Worm (Caenorhabditis elegans) whole organism, young adult: ENCODE data around the gene tbx-43.

Experiments used
- B0261.1 ChIP-seq: sonication (generic microtip); optimal IDR thresholded peaks from 2 replicates; lab custom pipeline; 2016; ENCODE audit warnings: mild to moderate bottlenecking, missing genetic modification characterization, moderate library complexity, missing compliant biosample characterization
- F37B4.10 ChIP-seq: fragments of 200-800 bp; sonication (Bioruptor generic); IDR thresholded peaks from 2 replicates; pipeline ENCODE4 v1.3.6; 2022; ENCODE audit warnings: missing genetic modification characterization, missing compliant biosample characterization
- Y53F4B.3 ChIP-seq: fragments of 200-800 bp; sonication (Bioruptor generic); IDR thresholded peaks from 2 replicates; pipeline ENCODE4 v1.3.6; 2022; ENCODE audit warnings: missing genetic modification reagents, missing genetic modification characterization, missing compliant biosample characterization
- Y67H2A.10 ChIP-seq: fragments of 200-800 bp; sonication (Bioruptor generic); conservative IDR thresholded peaks from 2 replicates; pipeline ENCODE4 v1.3.6; 2022; ENCODE audit warnings: missing genetic modification reagents, missing genetic modification characterization, missing compliant biosample characterization
- Y95B8A.8 ChIP-seq: fragments of 200-800 bp; sonication (Bioruptor generic); IDR thresholded peaks from 2 replicates; pipeline ENCODE4 v1.3.6; 2022; ENCODE audit warnings: missing genetic modification reagents, missing genetic modification characterization, missing compliant biosample characterization
- ZK185.1 ChIP-seq: sonication (generic microtip); optimal IDR thresholded peaks from 2 replicates; lab custom pipeline; 2016; ENCODE audit warnings: mild to moderate bottlenecking, missing genetic modification characterization, missing compliant biosample characterization; ENCODE audit not compliant: poor library complexity, severe bottlenecking
- atf-7 ChIP-seq: sonication (generic microtip); optimal IDR thresholded peaks from 2 replicates; lab custom pipeline; 2017; ENCODE audit warnings: mild to moderate bottlenecking, missing genetic modification characterization, missing compliant biosample characterization
- athp-1 ChIP-seq: sonication (generic microtip); optimal IDR thresholded peaks from 2 replicates; lab custom pipeline; 2017; ENCODE audit warnings: mild to moderate bottlenecking, missing genetic modification characterization, missing compliant biosample characterization
- bed-1 ChIP-seq: fragments of 200-800 bp; sonication (Bioruptor generic); IDR thresholded peaks from 2 replicates; pipeline ENCODE4 v1.3.6; 2022; ENCODE audit warnings: missing genetic modification reagents, missing genetic modification characterization, missing compliant biosample characterization
- cebp-1 ChIP-seq, 2 experiments: fragments of 200-800 bp in 1 of 2; sonication (Bioruptor generic) in 1 of 2; sonication (generic microtip) in 1 of 2; IDR thresholded peaks in 1 of 2; optimal IDR thresholded peaks in 1 of 2; 2 replicates each; pipeline versions ENCODE4 v1.3.6 to Lab custom; 2017 to 2022; ENCODE audit warnings: missing compliant biosample characterization in 2 of 2, missing genetic modification characterization in 2 of 2, mild to moderate bottlenecking in 1 of 2, missing genetic modification reagents in 1 of 2, moderate library complexity in 1 of 2
- ceh-100 ChIP-seq: fragments of 200-800 bp; sonication (Bioruptor generic); IDR thresholded peaks from 2 replicates; pipeline ENCODE4 v1.3.6; 2022; ENCODE audit warnings: missing genetic modification reagents, missing genetic modification characterization, missing compliant biosample characterization
- ceh-40 ChIP-seq: fragments of 200-800 bp; sonication (Bioruptor generic); IDR thresholded peaks from 2 replicates; pipeline ENCODE4 v1.3.6; 2022; ENCODE audit warnings: missing genetic modification characterization, missing compliant biosample characterization
- ceh-58 ChIP-seq: fragments of 200-800 bp; sonication (Bioruptor generic); IDR thresholded peaks from 2 replicates; pipeline ENCODE4 v1.3.6; 2022; ENCODE audit warnings: missing genetic modification characterization, missing compliant biosample characterization
- ceh-79 ChIP-seq: sonication (generic microtip); optimal IDR thresholded peaks from 2 replicates; lab custom pipeline; 2017; ENCODE audit warnings: mild to moderate bottlenecking, missing genetic modification characterization, missing compliant biosample characterization
- chd-7 ChIP-seq: sonication (generic microtip); optimal IDR thresholded peaks from 2 replicates; lab custom pipeline; 2016; ENCODE audit warnings: mild to moderate bottlenecking, missing genetic modification characterization, moderate library complexity, missing compliant biosample characterization
- die-1 ChIP-seq: sonication (generic microtip); optimal IDR thresholded peaks from 2 replicates; lab custom pipeline; 2016; ENCODE audit warnings: missing genotype, mild to moderate bottlenecking, missing genetic modification characterization, missing compliant biosample characterization
- egl-44 ChIP-seq: fragments of 200-800 bp; sonication (Bioruptor generic); IDR thresholded peaks from 2 replicates; pipeline ENCODE4 v1.3.6; 2022; ENCODE audit warnings: missing genetic modification reagents, missing genetic modification characterization, missing compliant biosample characterization
- ekl-4 ChIP-seq: fragments of 200-800 bp; sonication (Bioruptor generic); IDR thresholded peaks from 2 replicates; pipeline ENCODE4 v1.3.6; 2022; ENCODE audit warnings: missing genetic modification reagents, missing genetic modification characterization, missing compliant biosample characterization
- ets-4 ChIP-seq: fragments of 200-800 bp; sonication (Bioruptor generic); optimal IDR thresholded peaks from 2 replicates; lab custom pipeline; 2018; ENCODE audit warnings: mild to moderate bottlenecking, missing genetic modification characterization, missing compliant biosample characterization
- him-1 ChIP-seq: sonication (generic microtip); optimal IDR thresholded peaks from 2 replicates; lab custom pipeline; 2016; ENCODE audit warnings: missing genotype, missing genetic modification reagents, missing genetic modification characterization, missing compliant biosample characterization
- hlh-26 ChIP-seq: fragments of 200-800 bp; sonication (Bioruptor generic); conservative IDR thresholded peaks from 2 replicates; pipeline ENCODE4 v1.3.6; 2022; ENCODE audit warnings: missing genetic modification reagents, missing genetic modification characterization, missing compliant biosample characterization
- hmg-1.2 ChIP-seq: fragments of 200-800 bp; sonication (Bioruptor generic); IDR thresholded peaks from 2 replicates; pipeline ENCODE4 v1.3.6; 2022; ENCODE audit warnings: missing genetic modification reagents, missing genetic modification characterization, missing compliant biosample characterization
- hrde-1 ChIP-seq: sonication (generic microtip); optimal IDR thresholded peaks from 2 replicates; lab custom pipeline; 2016; ENCODE audit warnings: missing genetic modification characterization, mild to moderate bottlenecking, missing compliant biosample characterization, moderate library complexity, missing genotype, missing genetic modification reagents, borderline replicate concordance
- let-526 ChIP-seq: fragments of 200-800 bp; sonication (Bioruptor generic); IDR thresholded peaks from 2 replicates; pipeline ENCODE4 v1.3.6; 2022; ENCODE audit warnings: missing genetic modification reagents, missing genetic modification characterization, missing compliant biosample characterization
- lin-26 ChIP-seq: fragments of 200-800 bp; sonication (Bioruptor generic); IDR thresholded peaks from 2 replicates; pipeline ENCODE4 v1.3.6; 2022; ENCODE audit warnings: missing genetic modification reagents, missing genetic modification characterization, missing compliant biosample characterization
- lin-54 ChIP-seq: fragments of 200-800 bp; sonication (Bioruptor generic); optimal IDR thresholded peaks from 2 replicates; lab custom pipeline; 2018; ENCODE audit warnings: mild to moderate bottlenecking, missing genetic modification characterization, missing compliant biosample characterization
- lir-1 ChIP-seq: fragments of 200-800 bp; sonication (Bioruptor generic); conservative IDR thresholded peaks from 2 replicates; pipeline ENCODE4 v1.3.6; 2022; ENCODE audit warnings: missing genetic modification reagents, missing genetic modification characterization, missing compliant biosample characterization
- lsy-27 ChIP-seq: sonication (generic microtip); optimal IDR thresholded peaks from 2 replicates; lab custom pipeline; 2017; ENCODE audit warnings: missing genetic modification characterization, mild to moderate bottlenecking, missing compliant biosample characterization, antibody characterized with exemption, missing genotype, borderline replicate concordance; ENCODE audit not compliant: insufficient read depth
- madf-6 ChIP-seq: fragments of 200-800 bp; sonication (Bioruptor generic); IDR thresholded peaks from 2 replicates; pipeline ENCODE4 v1.3.6; 2022; ENCODE audit warnings: missing genetic modification reagents, missing genetic modification characterization, missing compliant biosample characterization
- mel-28 ChIP-seq: sonication (generic microtip); optimal IDR thresholded peaks from 2 replicates; lab custom pipeline; 2016; ENCODE audit warnings: borderline replicate concordance, mild to moderate bottlenecking, missing genetic modification characterization, missing compliant biosample characterization
- mes-4 ChIP-seq: sonication (generic microtip); optimal IDR thresholded peaks from 2 replicates; lab custom pipeline; 2016; ENCODE audit warnings: missing genotype, missing genetic modification characterization, missing compliant biosample characterization
- nfya-1 ChIP-seq: sonication (generic microtip); optimal IDR thresholded peaks from 2 replicates; lab custom pipeline; 2017; ENCODE audit warnings: antibody characterized with exemption, missing compliant biosample characterization, missing genetic modification characterization, borderline replicate concordance; ENCODE audit not compliant: insufficient read depth
- nhr-120 ChIP-seq: fragments of 200-800 bp; sonication (Bioruptor generic); IDR thresholded peaks from 2 replicates; pipeline ENCODE4 v1.3.6; 2022; ENCODE audit warnings: missing genetic modification characterization, missing compliant biosample characterization
- nhr-90 ChIP-seq: sonication (generic microtip); optimal IDR thresholded peaks from 2 replicates; lab custom pipeline; 2016; ENCODE audit warnings: missing genotype, mild to moderate bottlenecking, missing genetic modification characterization, missing compliant biosample characterization
- rec-8 ChIP-seq, 2 experiments: sonication (generic microtip); optimal IDR thresholded peaks; 2 replicates each; lab custom pipeline; 2016; ENCODE audit warnings: mild to moderate bottlenecking in 2 of 2, missing genetic modification characterization in 2 of 2, missing genetic modification reagents in 2 of 2, missing genotype in 2 of 2, missing biosample characterization in 1 of 2, missing compliant biosample characterization in 1 of 2, moderate library complexity in 1 of 2
- rpc-1 ChIP-seq, 2 experiments: fragments of 150-350 bp in 1 of 2; sonication (generic microtip) in 1 of 2; optimal IDR thresholded peaks; 2 replicates each; lab custom pipeline; 2014 to 2018; ENCODE audit warnings: missing biosample characterization in 1 of 2, missing genetic modification characterization in 1 of 2, missing genetic modification reagents in 1 of 2, missing genotype in 1 of 2
- sea-2 ChIP-seq: fragments of 200-800 bp; sonication (Bioruptor generic); IDR thresholded peaks from 2 replicates; pipeline ENCODE4 v1.3.6; 2022; ENCODE audit warnings: missing genetic modification characterization, missing compliant biosample characterization
- snpc-1.1 ChIP-seq: sonication (generic microtip); optimal IDR thresholded peaks from 2 replicates; lab custom pipeline; 2017; ENCODE audit warnings: missing genetic modification characterization, mild to moderate bottlenecking, missing compliant biosample characterization, antibody characterized with exemption, moderate library complexity, missing genotype, missing genetic modification reagents; ENCODE audit not compliant: insufficient read depth
- snpc-3.4 ChIP-seq: sonication (generic microtip); optimal IDR thresholded peaks from 2 replicates; lab custom pipeline; 2017; ENCODE audit warnings: missing genetic modification characterization, mild to moderate bottlenecking, missing compliant biosample characterization, antibody characterized with exemption, moderate library complexity, missing genotype, missing genetic modification reagents
- tbp1 ChIP-seq: fragments of 200-800 bp; sonication (Bioruptor generic); optimal IDR thresholded peaks from 2 replicates; lab custom pipeline; 2018; ENCODE audit warnings: mild to moderate bottlenecking, missing genetic modification characterization, missing compliant biosample characterization
- unc-130 ChIP-seq: sonication (generic microtip); optimal IDR thresholded peaks from 2 replicates; lab custom pipeline; 2016; ENCODE audit warnings: missing genetic modification reagents, missing genetic modification characterization, missing compliant biosample characterization
- ztf-18 ChIP-seq: sonication (generic microtip); optimal IDR thresholded peaks from 2 replicates; lab custom pipeline; 2016; ENCODE audit warnings: missing genotype, mild to moderate bottlenecking, missing genetic modification characterization, missing compliant biosample characterization
- ztf-22 ChIP-seq: fragments of 200-800 bp; sonication (Bioruptor generic); optimal IDR thresholded peaks from 2 replicates; lab custom pipeline; 2018; ENCODE audit warnings: mild to moderate bottlenecking, missing genetic modification characterization, moderate library complexity, missing compliant biosample characterization

Gene tbx-43

ce11 chrIII:1745450-1746127 lies 24.3 kb downstream of the tbx-43 start:
- no peak for TF ChIP-seq ceh-58 (GFP tag; lab: Robert Waterston, UW)
- TF ChIP-seq tbp1 (GFP tag; lab: Kevin White, UChicago), result peak; percentile 58
- TF ChIP-seq rpc-1 (optimal IDR thresholded peaks at IDR 0.05; lab: Kevin White, UChicago), result no peak
- peak; percentile 53 for TF ChIP-seq rpc-1 (tag; optimal IDR thresholded peaks at IDR 0.05; lab: Kevin White, UChicago)

- no peak for TF ChIP-seq ceh-100 (GFP tag; lab: Robert Waterston, UW)
- TF ChIP-seq snpc-3.4 (tag; lab: Kevin White, UChicago), result peak; percentile 29
- TF ChIP-seq hrde-1 (tag; lab: Kevin White, UChicago), result no peak
- peak; percentile 66 for TF ChIP-seq nhr-90 (tag; lab: Kevin White, UChicago)
- TF ChIP-seq ceh-79 (tag; lab: Kevin White, UChicago), result no peak
- TF ChIP-seq ekl-4 (GFP tag; lab: Robert Waterston, UW), result no peak
- TF ChIP-seq lir-1 (GFP tag; lab: Robert Waterston, UW), result no peak
- no peak for TF ChIP-seq atf-7 (tag; lab: Kevin White, UChicago)
- no peak for TF ChIP-seq mes-4 (tag; lab: Kevin White, UChicago)
- no peak for TF ChIP-seq ztf-22
- peak; percentile 42 for TF ChIP-seq chd-7
- 0 out of 2 replicates have a peak, but pooled peaks have one; percentile 11 for TF ChIP-seq hmg-1.2 (GFP tag; lab: Robert Waterston, UW)
- TF ChIP-seq hlh-26 (GFP tag; lab: Robert Waterston, UW), result no peak
- no peak for TF ChIP-seq ets-4 (GFP tag; lab: Kevin White, UChicago)
- peak; percentile 31 for TF ChIP-seq him-1 (tag; lab: Kevin White, UChicago)
- TF ChIP-seq athp-1, result peak; percentile 20
- no peak for TF ChIP-seq nfya-1
- no peak for TF ChIP-seq mel-28
- peak; percentile 17 for TF ChIP-seq rec-8 (tag; optimal IDR thresholded peaks at IDR 0.05; lab: Kevin White, UChicago)
- TF ChIP-seq bed-1 (GFP tag; lab: Robert Waterston, UW), result no peak
- TF ChIP-seq snpc-1.1 (tag; lab: Kevin White, UChicago), result no peak
- TF ChIP-seq egl-44 (GFP tag; lab: Robert Waterston, UW), result no peak
- TF ChIP-seq lin-54 (GFP tag; lab: Kevin White, UChicago), result peak; percentile 28
- TF ChIP-seq B0261.1 (tag; lab: Kevin White, UChicago), result peak; percentile 71
- TF ChIP-seq let-526 (GFP tag; lab: Robert Waterston, UW), result no peak
- peak; percentile 91 for TF ChIP-seq tbp1 (GFP tag; lab: Kevin White, UChicago)
- TF ChIP-seq Y53F4B.3, result no peak
- no peak for TF ChIP-seq cebp-1 (GFP tag; IDR thresholded peaks at IDR 0.05; lab: Robert Waterston, UW)
- peak; percentile 4 for TF ChIP-seq cebp-1 (tag; optimal IDR thresholded peaks at IDR 0.05; lab: Kevin White, UChicago)
- TF ChIP-seq F37B4.10 (GFP tag; lab: Robert Waterston, UW), result no peak
- peak; percentile 72 for TF ChIP-seq die-1
- no peak for TF ChIP-seq lsy-27 (tag; lab: Kevin White, UChicago)
- TF ChIP-seq nhr-120 (GFP tag; lab: Robert Waterston, UW), result no peak
- no peak for TF ChIP-seq ceh-40 (GFP tag; lab: Robert Waterston, UW)
- TF ChIP-seq ZK185.1, result no peak
- TF ChIP-seq ztf-18 (tag; lab: Kevin White, UChicago), result peak; percentile 52
- TF ChIP-seq unc-130 (GFP tag; lab: Kevin White, UChicago), result no peak
- TF ChIP-seq sea-2, result no peak
- TF ChIP-seq Y67H2A.10, result no peak
- TF ChIP-seq rpc-1 (optimal IDR thresholded peaks at IDR 0.05; lab: Kevin White, UChicago), result peak; percentile 72
- TF ChIP-seq rpc-1 (tag; optimal IDR thresholded peaks at IDR 0.05; lab: Kevin White, UChicago), result peak; percentile 90
- no peak for TF ChIP-seq madf-6
- peak; percentile 78 for TF ChIP-seq lin-26 (GFP tag; lab: Robert Waterston, UW)
- TF ChIP-seq Y95B8A.8 (GFP tag; lab: Robert Waterston, UW), result 0 out of 2 replicates have a peak, but pooled peaks have one; percentile 17
Measured at ce11 chrIII:1744486-1744885, 25.4 kb downstream of the tbx-43 start.
